Worm (Caenorhabditis elegans) whole organism, L4/young adult: ENCODE measurements around the gene ZK1320.13.

Experiments
- W03F9.2 ChIP-seq: fragments of 150-350 bp; optimal IDR thresholded peaks from 2 replicates; lab custom pipeline; 2014; ENCODE audit warnings: missing biosample characterization, missing genetic modification characterization
- dao-5 ChIP-seq: sonication (generic microtip); optimal IDR thresholded peaks from 2 replicates; lab custom pipeline; 2016; ENCODE audit warnings: missing genotype, missing genetic modification characterization, moderate library complexity, missing compliant biosample characterization
- him-1 ChIP-seq: sonication (generic microtip); optimal IDR thresholded peaks from 2 replicates; lab custom pipeline; 2016; ENCODE audit warnings: missing genotype, missing genetic modification reagents, missing genetic modification characterization, missing compliant biosample characterization

DNA sequence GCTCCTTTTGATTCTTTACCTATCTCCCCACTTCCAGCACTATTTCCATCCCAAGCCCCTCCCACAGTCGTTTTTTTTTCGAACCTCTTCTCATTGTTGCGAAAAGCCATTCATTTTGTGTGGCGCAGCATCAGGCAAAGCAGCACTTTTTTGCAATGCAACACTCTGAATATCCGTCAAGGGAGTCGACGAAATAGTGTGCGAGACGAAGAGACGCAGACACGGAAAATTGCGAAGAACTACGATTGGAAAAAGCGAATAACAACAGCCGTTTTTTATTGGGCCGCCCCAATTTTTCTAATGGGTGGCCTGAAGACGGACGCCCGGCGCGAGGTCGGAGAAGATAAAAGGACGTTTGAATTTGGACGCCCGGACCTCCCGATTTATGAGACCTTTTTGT is 49.3 kb downstream of the ZK1320.13 start:
- TF ChIP-seq him-1 (tag; lab: Kevin White, UChicago) (no peak), dao-5 (tag; lab: Kevin White, UChicago) (no peak), W03F9.2 (tag; lab: Kevin White, UChicago) (no peak)
